Worm (Caenorhabditis elegans): ENCODE data around the gene T27A10.2.

T27A10.2 gene

DNA sequence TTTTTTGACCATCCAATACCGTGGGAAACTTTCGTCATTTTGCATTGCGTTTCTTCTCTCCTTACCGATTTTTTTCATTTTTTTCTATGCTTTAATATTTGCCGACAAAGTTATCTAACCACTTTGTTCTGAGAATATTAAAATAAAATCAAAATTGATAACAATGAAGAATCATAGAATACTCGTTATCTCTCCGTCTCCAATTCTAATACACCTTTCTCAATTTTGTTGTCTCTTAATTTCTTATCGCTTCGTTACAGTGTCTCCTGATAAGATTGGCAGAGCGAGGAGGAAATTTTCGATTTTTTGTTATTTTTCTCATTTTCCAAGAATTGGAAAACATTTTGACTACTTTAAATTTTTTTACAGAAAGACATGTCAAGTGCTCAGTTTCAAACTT lies 9.5 kb upstream of the T27A10.2 start, which contains the start of gene ckc-1 (continued):
- TF ChIP-seq dpl-1 (GFP tag; optimal IDR thresholded peaks at IDR 0.05) (no peak), ceh-28 (tag; optimal IDR thresholded peaks at IDR 0.05) (no peak), T20F7.1 (GFP tag; optimal IDR thresholded peaks at IDR 0.05) (peak; percentile 39), ceh-44 (GFP tag; IDR thresholded peaks at IDR 0.05) (no peak), ztf-7 (tag; optimal IDR thresholded peaks at IDR 0.05) (peak; percentile 8), nhr-76 (tag; optimal IDR thresholded peaks at IDR 0.05) (no peak), ceh-82 (tag; optimal IDR thresholded peaks at IDR 0.05) (no peak), nhr-111 (GFP tag; optimal IDR thresholded peaks at IDR 0.05) (no peak), daf-16 (GFP tag; optimal IDR thresholded peaks at IDR 0.05) (peak in 1 of 2 experiments; percentile 39), daf-16 (tag; optimal IDR thresholded peaks at IDR 0.05) (peak; percentile 96), spr-1 (tag; optimal IDR thresholded peaks at IDR 0.05) (no peak), Y48G9A.11 (GFP tag; IDR thresholded peaks at IDR 0.05) (no peak), unc-130 (GFP tag; optimal IDR thresholded peaks at IDR 0.05) (no peak), F49E8.2 (tag; optimal IDR thresholded peaks at IDR 0.05; ENCODE audit: borderline replicate concordance) (no peak), F37D6.2 (tag; optimal IDR thresholded peaks at IDR 0.05) (no peak), nhr-25 (tag; optimal IDR thresholded peaks at IDR 0.05; ENCODE audit: borderline replicate concordance, insufficient read depth) (no peak), jun-1 (tag; optimal IDR thresholded peaks at IDR 0.05) (no peak), mep-1 (tag; optimal IDR thresholded peaks at IDR 0.05) (peak; percentile 22), F10B5.3 (tag; optimal IDR thresholded peaks at IDR 0.05) (no peak), set-16 (GFP tag; IDR thresholded peaks at IDR 0.05) (no peak), dve-1 (tag; optimal IDR thresholded peaks at IDR 0.05; ENCODE audit: insufficient read depth) (peak; percentile 91), zag-1 (tag; optimal IDR thresholded peaks at IDR 0.05) (no peak), lin-38 (GFP tag; IDR thresholded peaks at IDR 0.05) (no peak), ama-1 (optimal IDR thresholded peaks at IDR 0.05) (no peak), madf-5 (GFP tag; IDR thresholded peaks at IDR 0.05) (no peak), Y75B8A.6 (GFP tag; IDR thresholded peaks at IDR 0.05) (no peak), D1046.2 (GFP tag; IDR thresholded peaks at IDR 0.05) (no peak), Y5F2A.4 (GFP tag; optimal IDR thresholded peaks at IDR 0.05) (no peak), mes-2 (tag; optimal IDR thresholded peaks at IDR 0.05; ENCODE audit: poor library complexity, severe bottlenecking) (no peak), mxl-2 (GFP tag; conservative IDR thresholded peaks at IDR 0.05) (no peak), zip-11 (GFP tag; IDR thresholded peaks at IDR 0.05) (no peak), snpc-4 (tag; optimal IDR thresholded peaks at IDR 0.05) (no peak), nhr-77 (tag; optimal IDR thresholded peaks at IDR 0.05) (peak; percentile 83), egl-27 (tag; optimal IDR thresholded peaks at IDR 0.05) (no peak), dmd-9 (GFP tag; IDR thresholded peaks at IDR 0.05) (no peak), nhr-28 (tag; optimal IDR thresholded peaks at IDR 0.05) (peak; percentile 89), nhr-41 (GFP tag; IDR thresholded peaks at IDR 0.05) (no peak), daf-19 (GFP tag; conservative IDR thresholded peaks at IDR 0.05) (no peak), zip-2 (tag; optimal IDR thresholded peaks at IDR 0.05) (no peak), madf-9 (GFP tag; conservative IDR thresholded peaks at IDR 0.05) (no peak), ztf-11 (tag; optimal IDR thresholded peaks at IDR 0.05) (no peak), nhr-48 (tag; optimal IDR thresholded peaks at IDR 0.05) (peak; percentile 47), lir-3 (tag; optimal IDR thresholded peaks at IDR 0.05) (no peak), dmd-6 (GFP tag; IDR thresholded peaks at IDR 0.05) (peak; percentile 87), zfp-2 (tag; optimal IDR thresholded peaks at IDR 0.05) (no peak), ZK337.2 (GFP tag; IDR thresholded peaks at IDR 0.05) (no peak), hif-1 (tag; optimal IDR thresholded peaks at IDR 0.05) (no peak), duxl-1 (tag; optimal IDR thresholded peaks at IDR 0.05; ENCODE audit: poor library complexity) (no peak), attf-4 (tag; optimal IDR thresholded peaks at IDR 0.05) (no peak), lin-39 (tag; optimal IDR thresholded peaks at IDR 0.05) (no peak), hlh-30 (tag; optimal IDR thresholded peaks at IDR 0.05; ENCODE audit: insufficient read depth) (peak; percentile 22), fkh-10 (GFP tag; optimal IDR thresholded peaks at IDR 0.05) (no peak)
